Worm (Caenorhabditis elegans) whole organism, early embryonic: ENCODE measurements around the gene npr-20.

Source experiments
- aly-1 ChIP-seq: sonication (generic microtip); optimal IDR thresholded peaks from 2 replicates; lab custom pipeline; 2016; ENCODE audit warnings: missing genetic modification characterization, missing compliant biosample characterization
- ama-1 ChIP-seq: fragments of 150-350 bp; optimal IDR thresholded peaks from 2 replicates; lab custom pipeline; 2014
- ceh-13 ChIP-seq: fragments of 200-800 bp; sonication (Bioruptor generic); optimal IDR thresholded peaks from 2 replicates; lab custom pipeline; 2018; ENCODE audit warnings: mild to moderate bottlenecking, missing genetic modification characterization, missing compliant biosample characterization
- flt-1 ChIP-seq: fragments of 200-800 bp; sonication (Bioruptor generic); IDR thresholded peaks from 2 replicates; pipeline ENCODE4 v1.3.6; 2022; ENCODE audit warnings: missing genetic modification characterization, missing compliant biosample characterization
- hmbx-1 ChIP-seq: sonication (generic microtip); optimal IDR thresholded peaks from 2 replicates; lab custom pipeline; 2016; ENCODE audit warnings: mild to moderate bottlenecking, missing genetic modification characterization, missing compliant biosample characterization
- hmg-4 ChIP-seq: fragments of 200-800 bp; sonication (Bioruptor generic); optimal IDR thresholded peaks from 2 replicates; lab custom pipeline; 2018; ENCODE audit warnings: mild to moderate bottlenecking, missing genetic modification characterization, missing compliant biosample characterization
- hnd-1 ChIP-seq: sonication (generic microtip); optimal IDR thresholded peaks from 2 replicates; lab custom pipeline; 2016; ENCODE audit warnings: missing genetic modification characterization, missing compliant biosample characterization
- scrt-1 ChIP-seq: fragments of 200-800 bp; sonication (Bioruptor generic); IDR thresholded peaks from 2 replicates; pipeline ENCODE4 v1.3.6; 2022; ENCODE audit warnings: missing genetic modification characterization, missing compliant biosample characterization
- tbx-11 ChIP-seq: fragments of 200-800 bp; sonication (Bioruptor generic); IDR thresholded peaks from 2 replicates; pipeline ENCODE4 v1.3.6; 2022; ENCODE audit warnings: missing genetic modification characterization, missing compliant biosample characterization

- TF ChIP-seq hnd-1 (tag; lab: Kevin White, UChicago): no peak
- TF ChIP-seq flt-1 (GFP tag; lab: Robert Waterston, UW): no peak
- TF ChIP-seq tbx-11 (GFP tag; lab: Robert Waterston, UW): no peak
- TF ChIP-seq ama-1: no peak
- no peak for TF ChIP-seq hmg-4 (GFP tag; lab: Kevin White, UChicago)
- no peak for TF ChIP-seq aly-1 (tag; lab: Kevin White, UChicago)
- no peak for TF ChIP-seq scrt-1
- no peak for TF ChIP-seq hmbx-1 (tag; lab: Kevin White, UChicago)
- TF ChIP-seq ceh-13 (GFP tag; lab: Kevin White, UChicago): no peak
Measured at ce11 chrII:8898582-8899356, 33.8 kb upstream of the npr-20 start.
